Fruit fly (Drosophila melanogaster) whole organism: ENCODE measurements around the gene CG31650.
A peak's percentile ranks its signal among the peaks of the same experiment; 100 is the strongest.

Source experiments
- CG8478 ChIP-seq: fragments of >200 bp; optimal IDR thresholded peaks from 2 replicates; lab custom pipeline; 2018; ENCODE audit warnings: inconsistent platforms
- Dll ChIP-seq: fragments of >200 bp; optimal IDR thresholded peaks from 2 replicates; lab custom pipeline; 2017
- EcR ChIP-seq, 2 experiments: fragments of >200 bp; optimal IDR thresholded peaks; 2 replicates each; lab custom pipeline; 2017; ENCODE audit warnings: missing biosample characterization in 2 of 2, missing genetic modification characterization in 2 of 2, missing genetic modification reagents in 2 of 2
- pan ChIP-seq: fragments of >200 bp; optimal IDR thresholded peaks from 2 replicates; lab custom pipeline; 2017
- psq ChIP-seq: fragments of >200 bp; optimal IDR thresholded peaks from 2 replicates; lab custom pipeline; 2017
- usp ChIP-seq: fragments of >200 bp; optimal IDR thresholded peaks from 2 replicates; lab custom pipeline; 2017; ENCODE audit warnings: missing biosample characterization, missing genetic modification characterization, mixed read lengths

Gene CG31650

dm6 chr2L:5010784-5011260 is 33.7 kb downstream of the CG31650 start, which contains the start of the genes CG31917, Tfb5 and SelT:
CG31917 (minus strand) TSS chr2L:5010834.
Tfb5 (minus strand) TSS chr2L:5010834.
SelT (plus strand) TSS chr2L:5010922.
- TF ChIP-seq EcR (GFP tag; optimal IDR thresholded peaks at IDR 0.05; lab: Kevin White, UChicago) (no peak), usp (GFP tag; lab: Kevin White, UChicago) (no peak), Dll (lab: Kevin White, UChicago) (no peak), psq (no peak), CG8478 (lab: Kevin White, UChicago) (no peak)

- no peak for TF ChIP-seq pan
These were observed 35.0 kb downstream of the CG31650 start, which contains the start of gene Rtnl1 for dm6 chr2L:5009306-5010030. Rtnl1 (minus strand) TSS chr2L:5009720.

DNA sequence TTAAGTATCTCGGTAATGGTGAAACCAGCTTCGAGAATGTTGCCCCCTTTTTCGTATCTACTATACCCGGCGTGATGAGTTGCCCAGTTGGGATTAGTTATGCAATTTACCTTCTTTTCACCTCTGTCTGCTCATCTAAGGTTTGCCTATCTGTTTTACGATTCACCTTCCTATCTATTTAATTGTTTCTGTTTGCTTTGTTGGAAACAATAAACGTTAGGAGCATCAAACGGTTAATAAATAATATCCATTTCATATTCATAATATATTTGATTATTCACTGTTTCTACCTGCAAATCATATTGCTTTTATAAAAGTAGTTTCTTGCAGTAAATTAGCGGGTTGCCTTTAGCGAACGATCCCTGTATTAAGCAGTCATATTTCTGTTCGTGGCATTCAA is 37.3 kb downstream of the CG31650 start:
- TF ChIP-seq EcR (GFP tag; optimal IDR thresholded peaks at IDR 0.05; lab: Kevin White, UChicago) = no peak
- no peak for TF ChIP-seq CG8478 (lab: Kevin White, UChicago)
- TF ChIP-seq psq = no peak
- no peak for TF ChIP-seq usp (GFP tag; lab: Kevin White, UChicago)
- TF ChIP-seq Dll (lab: Kevin White, UChicago) = no peak
- no peak for TF ChIP-seq pan

- no peak for TF ChIP-seq EcR (GFP tag; optimal IDR thresholded peaks at IDR 0.05; lab: Kevin White, UChicago)
- TF ChIP-seq Dll (lab: Kevin White, UChicago) = no peak
- no peak for TF ChIP-seq usp (GFP tag; lab: Kevin White, UChicago)
- TF ChIP-seq CG8478 (lab: Kevin White, UChicago) = no peak
- no peak for TF ChIP-seq pan
- no peak for TF ChIP-seq psq
These were observed 38.2 kb downstream of the CG31650 start for dm6 chr2L:5006323-5006722.

DNA sequence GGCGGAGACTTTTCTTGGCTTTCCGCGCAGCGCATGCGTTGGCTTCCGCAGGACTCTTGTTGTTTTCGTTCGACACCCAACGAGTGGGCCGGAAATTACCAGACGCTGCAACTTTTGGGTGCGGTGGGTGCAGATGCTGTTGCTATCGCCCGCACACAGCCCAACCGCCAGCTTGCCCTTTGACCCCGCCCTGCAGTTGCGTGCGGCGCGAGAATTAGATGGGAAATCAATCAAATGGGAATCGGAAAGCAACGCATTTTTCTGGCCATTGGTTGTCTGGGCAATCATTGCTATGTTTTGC is 39.1 kb downstream of the CG31650 start:
- TF ChIP-seq EcR (GFP tag; optimal IDR thresholded peaks at IDR 0.05; lab: Kevin White, UChicago) (no peak), pan (no peak), Dll (lab: Kevin White, UChicago) (no peak), usp (GFP tag; lab: Kevin White, UChicago) (no peak), CG8478 (lab: Kevin White, UChicago) (no peak), psq (no peak)

DNA sequence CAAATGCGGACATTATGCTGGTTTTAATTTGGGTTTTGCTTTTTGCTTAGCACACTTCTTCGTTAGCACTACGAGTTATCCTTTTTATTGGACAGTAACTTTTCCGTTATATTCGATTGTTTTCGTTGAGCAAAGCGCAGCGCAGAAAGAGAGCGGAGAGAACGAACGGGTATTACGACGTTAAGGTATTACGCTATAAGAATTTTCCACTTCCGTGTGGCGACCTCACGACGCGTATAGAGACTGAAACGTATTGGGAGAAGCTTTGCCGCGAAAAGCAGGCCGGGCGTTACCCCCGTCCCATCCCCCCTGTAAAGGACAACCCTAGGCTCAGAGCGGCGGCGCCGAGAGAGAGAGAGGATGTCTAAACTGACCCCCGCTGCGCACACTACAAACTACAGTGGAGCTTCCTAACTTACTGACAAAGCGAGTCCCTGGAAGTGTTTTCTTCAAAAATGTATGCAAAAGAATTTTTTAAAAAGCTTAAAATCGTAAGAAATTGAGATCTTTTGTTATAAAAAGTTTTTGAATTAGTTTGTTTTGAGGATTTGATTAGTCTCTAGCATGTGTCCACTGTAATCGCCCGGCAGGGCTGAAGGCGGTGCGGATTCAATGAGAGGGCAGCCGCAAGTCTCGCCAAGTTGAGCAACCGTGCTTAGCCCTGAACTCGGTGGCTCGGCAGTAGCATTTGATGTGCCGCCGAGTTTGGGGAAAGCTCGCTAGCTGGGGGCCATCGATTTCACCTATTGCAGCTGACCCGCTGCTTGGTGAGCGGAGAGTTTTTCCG is 39.6 kb downstream of the CG31650 start:
- TF ChIP-seq pan (peak; percentile 65), usp (GFP tag; lab: Kevin White, UChicago) (no peak)

dm6 chr2L:5003670-5004453 is 40.6 kb downstream of the CG31650 start:
- TF ChIP-seq usp (GFP tag; lab: Kevin White, UChicago) (no peak), psq (no peak), pan (no peak), CG8478 (lab: Kevin White, UChicago) (no peak), Dll (lab: Kevin White, UChicago) (no peak), EcR (GFP tag; optimal IDR thresholded peaks at IDR 0.05; lab: Kevin White, UChicago) (no peak)

DNA sequence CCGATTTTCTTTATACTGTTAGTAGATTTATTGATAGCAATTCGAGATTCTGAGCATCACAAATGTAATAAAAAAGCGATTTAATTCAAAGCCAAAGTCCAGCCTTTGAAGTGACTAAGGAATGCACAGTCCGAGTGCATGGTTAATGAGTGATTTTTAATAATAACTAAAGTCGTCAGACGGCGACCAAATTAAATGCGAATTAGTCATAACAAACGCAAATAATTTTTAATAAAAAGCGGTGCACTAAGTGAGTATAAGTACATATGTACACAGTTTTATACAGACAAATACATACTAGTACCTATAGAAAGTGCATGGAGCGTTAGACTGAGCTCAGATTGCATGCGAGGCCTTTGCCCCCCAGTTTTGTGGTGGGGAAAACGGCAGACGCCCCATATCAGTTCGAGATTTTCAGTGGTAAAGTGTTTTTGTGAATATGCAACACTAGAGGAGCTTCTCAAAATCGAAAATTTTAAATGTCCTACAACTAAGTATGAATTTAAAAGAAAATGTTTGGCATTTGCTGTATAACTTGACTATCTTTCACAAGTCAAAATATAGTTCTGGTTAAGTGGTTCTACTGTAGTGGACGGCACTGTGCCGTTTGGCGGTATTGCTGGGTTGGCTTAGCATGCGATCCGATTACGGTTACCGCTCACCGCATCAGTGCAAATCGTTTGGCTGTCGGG is 41.7 kb downstream of the CG31650 start:
- peak in 1 of 2 experiments; percentile 32 for TF ChIP-seq EcR (GFP tag; optimal IDR thresholded peaks at IDR 0.05; lab: Kevin White, UChicago)
- TF ChIP-seq usp (GFP tag; lab: Kevin White, UChicago) = no peak
- no peak for TF ChIP-seq pan

DNA sequence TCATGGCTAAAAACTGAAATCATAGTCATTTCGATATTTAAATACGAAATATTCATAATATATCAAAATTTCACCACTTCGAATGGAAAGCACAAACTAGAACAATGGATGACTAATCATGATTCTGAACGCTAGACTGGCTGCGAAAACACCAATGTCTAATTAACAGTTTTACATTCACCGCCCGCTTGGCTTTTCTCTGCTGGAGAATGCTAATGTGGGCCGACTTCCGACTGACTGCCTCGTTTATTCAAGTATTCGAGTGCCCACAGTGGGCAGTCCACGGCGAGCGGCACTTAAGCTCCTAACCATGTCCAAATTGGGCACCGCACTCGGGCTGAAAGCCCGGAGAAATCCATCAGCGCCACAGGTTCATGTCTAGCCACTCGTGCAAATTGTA is 42.5 kb downstream of the CG31650 start:
- TF ChIP-seq EcR (GFP tag; optimal IDR thresholded peaks at IDR 0.05; lab: Kevin White, UChicago) = no peak

DNA sequence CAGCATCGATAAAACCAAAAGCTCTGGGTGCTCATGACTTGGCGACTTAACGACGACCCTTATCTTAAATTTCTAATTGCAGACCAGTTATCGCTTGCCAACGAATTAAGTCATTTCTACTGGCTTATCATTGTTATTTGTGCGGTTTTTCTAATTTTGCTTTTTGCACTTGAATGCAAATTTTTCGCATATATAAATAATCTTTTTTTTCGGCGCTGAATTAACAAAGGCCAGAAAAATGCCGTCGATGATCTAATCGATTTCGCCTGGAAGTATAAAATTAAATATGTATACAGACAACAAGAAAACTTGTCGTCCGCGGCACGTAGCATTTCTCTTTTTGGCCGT is 43.0 kb downstream of the CG31650 start:
- TF ChIP-seq CG8478 (lab: Kevin White, UChicago) = no peak
- TF ChIP-seq EcR (GFP tag; optimal IDR thresholded peaks at IDR 0.05; lab: Kevin White, UChicago) = no peak
- no peak for TF ChIP-seq usp (GFP tag; lab: Kevin White, UChicago)
- TF ChIP-seq Dll (lab: Kevin White, UChicago) = no peak
- TF ChIP-seq psq = no peak
- no peak for TF ChIP-seq pan

DNA sequence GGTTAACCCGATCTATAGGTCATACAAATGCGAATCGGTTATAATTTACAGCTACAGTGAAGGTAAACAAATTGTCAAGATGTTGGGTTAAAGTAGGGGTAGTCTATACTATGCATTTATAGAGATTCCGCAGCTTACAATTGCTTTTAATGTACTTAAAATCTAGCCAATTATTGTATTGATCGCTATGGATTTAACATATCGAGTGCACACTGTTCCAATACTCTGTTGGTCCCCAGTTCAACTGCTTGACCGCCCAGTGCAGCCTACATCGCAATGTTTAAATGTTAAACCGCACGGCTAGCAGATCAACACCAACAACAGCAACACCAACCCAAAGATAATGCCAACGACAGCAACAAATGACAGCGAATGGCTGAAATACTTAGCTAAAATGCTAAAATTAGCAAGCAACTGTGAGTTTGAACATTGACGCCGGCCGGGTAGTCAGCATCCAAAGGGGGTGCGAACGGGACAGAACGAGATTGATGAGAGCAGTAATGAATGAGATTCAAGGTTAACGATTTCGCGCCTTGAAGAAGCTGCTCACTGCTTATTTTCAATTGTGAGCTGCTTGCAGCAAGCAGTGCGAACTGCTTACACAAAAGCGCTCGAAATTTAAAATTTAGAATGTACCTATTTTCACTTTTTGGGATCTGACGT is 43.5 kb downstream of the CG31650 start:
- TF ChIP-seq usp (GFP tag; lab: Kevin White, UChicago) (no peak), CG8478 (lab: Kevin White, UChicago) (peak; percentile 1)
